Worm (Caenorhabditis elegans) whole organism, L4 larva: ENCODE data around the gene F54E2.2.

Source experiments
- ama-1 ChIP-seq: fragments of 150-350 bp; optimal IDR thresholded peaks from 2 replicates; lab custom pipeline; 2014; ENCODE audit warnings: inconsistent platforms, mixed read lengths
- ceh-28 ChIP-seq: fragments of 150-350 bp; optimal IDR thresholded peaks from 2 replicates; lab custom pipeline; 2014; ENCODE audit warnings: missing biosample characterization, missing genetic modification reagents, missing genetic modification characterization
- cey-2 ChIP-seq: sonication (generic microtip); optimal IDR thresholded peaks from 3 replicates; lab custom pipeline; 2017; ENCODE audit warnings: missing genetic modification characterization, mild to moderate bottlenecking, missing compliant biosample characterization, antibody characterized with exemption, borderline replicate concordance; ENCODE audit not compliant: insufficient read depth
- egl-27 ChIP-seq: sonication (generic microtip); optimal IDR thresholded peaks from 3 replicates; lab custom pipeline; 2017; ENCODE audit warnings: missing biosample characterization, missing genetic modification reagents, missing genetic modification characterization
- hmg-1.1 ChIP-seq: fragments of 200-800 bp; sonication (Bioruptor generic); IDR thresholded peaks from 2 replicates; pipeline ENCODE4 v1.3.6; 2022; ENCODE audit warnings: missing genetic modification reagents, missing genetic modification characterization, missing compliant biosample characterization
- lsy-2 ChIP-seq, 2 experiments: fragments of 150-350 bp in 1 of 2; sonication (generic microtip) in 1 of 2; optimal IDR thresholded peaks; 2 replicates each; lab custom pipeline; 2014 to 2017; ENCODE audit warnings: missing biosample characterization in 2 of 2, missing genetic modification characterization in 2 of 2
- mes-2 ChIP-seq: sonication (generic microtip); optimal IDR thresholded peaks from 2 replicates; lab custom pipeline; 2016; ENCODE audit warnings: missing genotype, mild to moderate bottlenecking, missing genetic modification characterization, missing compliant biosample characterization; ENCODE audit not compliant: poor library complexity, severe bottlenecking
- nhr-10 ChIP-seq: fragments of 150-350 bp; optimal IDR thresholded peaks from 2 replicates; lab custom pipeline; 2014; ENCODE audit warnings: missing biosample characterization, missing genetic modification characterization
- nhr-11 ChIP-seq: fragments of 150-350 bp; optimal IDR thresholded peaks from 2 replicates; lab custom pipeline; 2014; ENCODE audit warnings: missing biosample characterization, missing genetic modification characterization
- pha-4 ChIP-seq, 2 experiments: fragments of 150-350 bp in 1 of 2; fragments of 200-800 bp in 1 of 2; sonication (Bioruptor generic) in 1 of 2; IDR thresholded peaks in 1 of 2; optimal IDR thresholded peaks in 1 of 2; 2 replicates each; pipeline versions ENCODE4 v1.3.6 to Lab custom; 2014 to 2022; ENCODE audit warnings: missing genetic modification characterization in 2 of 2, missing genetic modification reagents in 2 of 2, missing biosample characterization in 1 of 2, missing compliant biosample characterization in 1 of 2
- snpc-4 ChIP-seq: fragments of 150-350 bp; optimal IDR thresholded peaks from 2 replicates; lab custom pipeline; 2014; ENCODE audit warnings: missing biosample characterization, missing genetic modification characterization
- unc-130 ChIP-seq: sonication (generic microtip); optimal IDR thresholded peaks from 2 replicates; lab custom pipeline; 2016; ENCODE audit warnings: missing genetic modification reagents, missing genetic modification characterization, missing compliant biosample characterization

ce11 chrV:2771560-2771959, 24.5 kb upstream of the F54E2.2 start, which contains the start of gene srh-56:
- TF ChIP-seq unc-130 (GFP tag; lab: Kevin White, UChicago) (no peak), nhr-11 (no peak), pha-4 (GFP tag; IDR thresholded peaks at IDR 0.05; lab: Robert Waterston, UW) (no peak), pha-4 (tag; optimal IDR thresholded peaks at IDR 0.05; lab: Kevin White, UChicago) (no peak), mes-2 (no peak), ceh-28 (no peak), ama-1 (no peak), snpc-4 (no peak), egl-27 (tag; lab: Kevin White, UChicago) (no peak), nhr-10 (tag; lab: Kevin White, UChicago) (no peak), lsy-2 (tag; optimal IDR thresholded peaks at IDR 0.05; lab: Kevin White, UChicago) (no peak), hmg-1.1 (GFP tag; lab: Robert Waterston, UW) (no peak), cey-2 (tag; lab: Kevin White, UChicago) (no peak)
